Fruit fly (Drosophila melanogaster) whole organism, embryonic: Measurements from ENCODE around the gene Mocs2A.

Source experiments
- Atf3 ChIP-seq: fragments of 200-800 bp; sonication (Bioruptor generic); optimal IDR thresholded peaks from 3 replicates; lab custom pipeline; 2016; ENCODE audit warnings: missing biosample characterization, missing genetic modification characterization
- Atf6 ChIP-seq: fragments of 200-800 bp; sonication (Bioruptor generic); IDR thresholded peaks from 2 replicates; pipeline ENCODE4 v1.3.6; 2022; ENCODE audit warnings: missing biosample characterization, missing genetic modification characterization
- CG10654 ChIP-seq: fragments of 200-800 bp; sonication (Bioruptor generic); optimal IDR thresholded peaks from 2 replicates; lab custom pipeline; 2016; ENCODE audit warnings: missing biosample characterization, missing genetic modification characterization
- CG11093 ChIP-seq: fragments of 200-800 bp; sonication (Bioruptor generic); IDR thresholded peaks from 3 replicates; pipeline ENCODE4 v1.3.6; 2022; ENCODE audit warnings: missing biosample characterization, missing genetic modification characterization
- CG12299 ChIP-seq: fragments of 200-800 bp; sonication (Bioruptor generic); optimal IDR thresholded peaks from 2 replicates; lab custom pipeline; 2018; ENCODE audit warnings: missing biosample characterization, mild to moderate bottlenecking, missing genetic modification characterization
- CG13287 ChIP-seq: fragments of 200-800 bp; sonication (Bioruptor generic); IDR thresholded peaks from 2 replicates; pipeline ENCODE4 v1.3.6; 2022; ENCODE audit warnings: missing biosample characterization, missing genetic modification characterization; ENCODE audit not compliant: partially characterized antibody
- CG13894 ChIP-seq: fragments of 200-800 bp; sonication (Bioruptor generic); optimal IDR thresholded peaks from 3 replicates; lab custom pipeline; 2018; ENCODE audit warnings: missing biosample characterization, mild to moderate bottlenecking, missing genetic modification characterization, moderate library complexity
- CG14667 ChIP-seq: fragments of 200-800 bp; sonication (Bioruptor generic); IDR thresholded peaks from 2 replicates; pipeline ENCODE4 v1.3.6; 2022; ENCODE audit warnings: missing biosample characterization, missing genetic modification characterization
- CG17802 ChIP-seq: fragments of 200-800 bp; sonication (Bioruptor generic); optimal IDR thresholded peaks from 2 replicates; lab custom pipeline; 2018; ENCODE audit warnings: missing biosample characterization, mild to moderate bottlenecking, missing genetic modification characterization, moderate library complexity
- CG18476 ChIP-seq: fragments of 200-800 bp; sonication (Bioruptor generic); optimal IDR thresholded peaks from 2 replicates; lab custom pipeline; 2016; ENCODE audit warnings: missing biosample characterization, mild to moderate bottlenecking, missing genetic modification characterization
- CG31441 ChIP-seq: fragments of 200-800 bp; sonication (Bioruptor generic); IDR thresholded peaks from 2 replicates; pipeline ENCODE4 v1.3.6; 2022; ENCODE audit warnings: missing biosample characterization, missing genetic modification characterization
- CG32767 ChIP-seq: fragments of 200-800 bp; sonication (Bioruptor generic); IDR thresholded peaks from 2 replicates; pipeline ENCODE4 v1.3.6; 2022; ENCODE audit warnings: missing biosample characterization, missing genetic modification characterization
- CG3847 ChIP-seq: fragments of 200-800 bp; sonication (Bioruptor generic); IDR thresholded peaks from 2 replicates; pipeline ENCODE4 v1.3.6; 2022; ENCODE audit warnings: missing biosample characterization, missing genetic modification characterization
- CG4854 ChIP-seq: fragments of 200-800 bp; sonication (Bioruptor generic); optimal IDR thresholded peaks from 2 replicates; lab custom pipeline; 2016; ENCODE audit warnings: missing biosample characterization, missing genetic modification characterization, inconsistent platforms
- CG5245 ChIP-seq: fragments of 200-800 bp; sonication (Bioruptor generic); optimal IDR thresholded peaks from 3 replicates; lab custom pipeline; 2016; ENCODE audit warnings: missing biosample characterization, missing genetic modification characterization
- CG6254 ChIP-seq: fragments of 200-800 bp; sonication (Bioruptor generic); optimal IDR thresholded peaks from 3 replicates; lab custom pipeline; 2017; ENCODE audit warnings: mild to moderate bottlenecking, missing biosample characterization, missing genetic modification reagents, missing genetic modification characterization
- CG6272 ChIP-seq: fragments of 200-800 bp; sonication (Bioruptor generic); IDR thresholded peaks from 2 replicates; pipeline ENCODE4 v1.3.6; 2022; ENCODE audit warnings: missing biosample characterization, missing genetic modification characterization
- CG6683 ChIP-seq: fragments of 200-800 bp; sonication (Bioruptor generic); optimal IDR thresholded peaks from 2 replicates; lab custom pipeline; 2017; ENCODE audit warnings: missing biosample characterization, mild to moderate bottlenecking, missing genetic modification characterization, missing genetic modification reagents
- CG7839 ChIP-seq: fragments of 200-800 bp; sonication (Bioruptor generic); optimal IDR thresholded peaks from 3 replicates; lab custom pipeline; 2018; ENCODE audit warnings: missing biosample characterization, mild to moderate bottlenecking, missing genetic modification characterization, moderate library complexity
- CG8089 ChIP-seq: fragments of 200-800 bp; sonication (Bioruptor generic); optimal IDR thresholded peaks from 3 replicates; lab custom pipeline; 2016; ENCODE audit warnings: missing biosample characterization, missing genetic modification characterization
- Ets65A ChIP-seq: fragments of 200-800 bp; sonication (Bioruptor generic); peaks from one replicate; lab custom pipeline; 2016; ENCODE audit warnings: missing biosample characterization, missing genetic modification characterization
- MESR4 ChIP-seq: fragments of 200-800 bp; sonication (Bioruptor generic); optimal IDR thresholded peaks from 2 replicates; lab custom pipeline; 2018; ENCODE audit warnings: missing biosample characterization, mild to moderate bottlenecking, missing genetic modification characterization, moderate library complexity
- Max ChIP-seq: fragments of 200-800 bp; sonication (Bioruptor generic); optimal IDR thresholded peaks from 2 replicates; lab custom pipeline; 2016; ENCODE audit warnings: missing biosample characterization, mild to moderate bottlenecking, missing genetic modification characterization
- Pdp1 ChIP-seq, 2 experiments: fragments of 200-800 bp; sonication (Bioruptor generic); optimal IDR thresholded peaks; 3 replicates each; lab custom pipeline; 2016; ENCODE audit warnings: missing biosample characterization in 2 of 2, missing genetic modification characterization in 2 of 2, mild to moderate bottlenecking in 1 of 2, moderate library complexity in 1 of 2
- Six4 ChIP-seq: fragments of 200-800 bp; sonication (Bioruptor generic); optimal IDR thresholded peaks from 2 replicates; lab custom pipeline; 2016; ENCODE audit warnings: missing biosample characterization, missing genetic modification characterization
- az2 ChIP-seq: fragments of 200-800 bp; sonication (Bioruptor generic); optimal IDR thresholded peaks from 3 replicates; lab custom pipeline; 2016; ENCODE audit warnings: missing biosample characterization, missing genetic modification characterization
- bowl ChIP-seq: fragments of 200-800 bp; sonication (Bioruptor generic); IDR thresholded peaks from 2 replicates; pipeline ENCODE4 v1.3.6; 2022; ENCODE audit warnings: missing biosample characterization, missing genetic modification characterization
- bsh ChIP-seq, 2 experiments: fragments of 200-800 bp; sonication (Bioruptor generic); optimal IDR thresholded peaks; 2 replicates each; lab custom pipeline; 2017 to 2018; ENCODE audit warnings: mild to moderate bottlenecking in 2 of 2, missing biosample characterization in 2 of 2, missing genetic modification characterization in 2 of 2, moderate library complexity in 1 of 2
- cwo ChIP-seq: fragments of 200-800 bp; sonication (Bioruptor generic); optimal IDR thresholded peaks from 3 replicates; lab custom pipeline; 2017; ENCODE audit warnings: missing biosample characterization, missing genetic modification characterization, mild to moderate bottlenecking, moderate library complexity, missing genetic modification reagents
- da ChIP-seq: fragments of 200-800 bp; sonication (Bioruptor generic); optimal IDR thresholded peaks from 2 replicates; lab custom pipeline; 2016; ENCODE audit warnings: missing biosample characterization, missing genetic modification characterization
- ems ChIP-seq: fragments of 200-800 bp; sonication (Bioruptor generic); optimal IDR thresholded peaks from 3 replicates; lab custom pipeline; 2016; ENCODE audit warnings: missing biosample characterization, missing genetic modification characterization
- fd3F ChIP-seq: fragments of 200-800 bp; sonication (Bioruptor generic); optimal IDR thresholded peaks from 2 replicates; lab custom pipeline; 2018; ENCODE audit warnings: missing biosample characterization, mild to moderate bottlenecking, missing genetic modification characterization, moderate library complexity
- gcm ChIP-seq: fragments of 200-800 bp; sonication (Bioruptor generic); optimal IDR thresholded peaks from 2 replicates; lab custom pipeline; 2019; ENCODE audit warnings: missing biosample characterization, mild to moderate bottlenecking, missing genetic modification characterization, moderate library complexity
- lilli ChIP-seq: fragments of 200-800 bp; sonication (Bioruptor generic); optimal IDR thresholded peaks from 3 replicates; lab custom pipeline; 2016; ENCODE audit warnings: missing biosample characterization, missing genetic modification characterization
- mam ChIP-seq: fragments of 200-800 bp; sonication (Bioruptor generic); optimal IDR thresholded peaks from 3 replicates; lab custom pipeline; 2016; ENCODE audit warnings: missing biosample characterization, missing genetic modification characterization
- mirr ChIP-seq: fragments of 200-800 bp; sonication (Bioruptor generic); optimal IDR thresholded peaks from 3 replicates; lab custom pipeline; 2018; ENCODE audit warnings: missing biosample characterization, mild to moderate bottlenecking, missing genetic modification characterization
- nmo ChIP-seq: fragments of 200-800 bp; sonication (Bioruptor generic); optimal IDR thresholded peaks from 2 replicates; lab custom pipeline; 2018; ENCODE audit warnings: missing biosample characterization, mild to moderate bottlenecking, missing genetic modification characterization, moderate library complexity
- pb ChIP-seq: fragments of 200-800 bp; sonication (Bioruptor generic); optimal IDR thresholded peaks from 3 replicates; lab custom pipeline; 2016; ENCODE audit warnings: missing biosample characterization, missing genetic modification characterization
- psq ChIP-seq: fragments of 200-800 bp; sonication (Bioruptor generic); optimal IDR thresholded peaks from 2 replicates; lab custom pipeline; 2017; ENCODE audit warnings: missing biosample characterization, missing genetic modification characterization
- repo ChIP-seq: fragments of 200-800 bp; sonication (Bioruptor generic); optimal IDR thresholded peaks from 2 replicates; lab custom pipeline; 2016; ENCODE audit warnings: missing biosample characterization, missing genetic modification characterization
- rib ChIP-seq: fragments of 200-800 bp; sonication (Bioruptor generic); IDR thresholded peaks from 2 replicates; pipeline ENCODE4 v1.3.6; 2022; ENCODE audit warnings: missing biosample characterization, missing genetic modification characterization
- schlank ChIP-seq: fragments of 200-800 bp; sonication (Bioruptor generic); optimal IDR thresholded peaks from 2 replicates; lab custom pipeline; 2018; ENCODE audit warnings: missing biosample characterization, mild to moderate bottlenecking, missing genetic modification characterization
- scrt ChIP-seq: fragments of 200-800 bp; sonication (Bioruptor generic); optimal IDR thresholded peaks from 2 replicates; lab custom pipeline; 2018; ENCODE audit warnings: missing biosample characterization, mild to moderate bottlenecking, missing genetic modification characterization, moderate library complexity
- sens ChIP-seq: fragments of 200-800 bp; sonication (Bioruptor generic); peaks from one replicate; lab custom pipeline; 2016; ENCODE audit warnings: missing biosample characterization, missing genetic modification characterization
- sens-2 ChIP-seq: fragments of 200-800 bp; sonication (Bioruptor generic); IDR thresholded peaks from 2 replicates; pipeline ENCODE4 v1.3.6; 2022; ENCODE audit warnings: missing biosample characterization, missing genetic modification characterization
- slbo ChIP-seq: fragments of 200-800 bp; sonication (Bioruptor generic); IDR thresholded peaks from 2 replicates; pipeline ENCODE4 v1.3.6; 2022; ENCODE audit warnings: missing biosample characterization, missing genetic modification characterization
- tio ChIP-seq: fragments of 200-800 bp; sonication (Bioruptor generic); optimal IDR thresholded peaks from 2 replicates; lab custom pipeline; 2017; ENCODE audit warnings: missing biosample characterization, missing genetic modification characterization, inconsistent platforms
- tna ChIP-seq: fragments of 200-800 bp; sonication (Bioruptor generic); IDR thresholded peaks from 2 replicates; pipeline ENCODE4 v1.3.6; 2022; ENCODE audit warnings: missing biosample characterization, missing genetic modification characterization; ENCODE audit not compliant: partially characterized antibody
- twi ChIP-seq: fragments of 200-800 bp; optimal IDR thresholded peaks from 2 replicates; lab custom pipeline; 2019; ENCODE audit warnings: missing biosample characterization, mild to moderate bottlenecking, missing genetic modification characterization, moderate library complexity
- unc-4 ChIP-seq: fragments of 200-800 bp; sonication (Bioruptor generic); IDR thresholded peaks from 2 replicates; pipeline ENCODE4 v1.3.6; 2022; ENCODE audit warnings: missing biosample characterization, missing genetic modification characterization; ENCODE audit not compliant: partially characterized antibody

Mocs2A gene

DNA sequence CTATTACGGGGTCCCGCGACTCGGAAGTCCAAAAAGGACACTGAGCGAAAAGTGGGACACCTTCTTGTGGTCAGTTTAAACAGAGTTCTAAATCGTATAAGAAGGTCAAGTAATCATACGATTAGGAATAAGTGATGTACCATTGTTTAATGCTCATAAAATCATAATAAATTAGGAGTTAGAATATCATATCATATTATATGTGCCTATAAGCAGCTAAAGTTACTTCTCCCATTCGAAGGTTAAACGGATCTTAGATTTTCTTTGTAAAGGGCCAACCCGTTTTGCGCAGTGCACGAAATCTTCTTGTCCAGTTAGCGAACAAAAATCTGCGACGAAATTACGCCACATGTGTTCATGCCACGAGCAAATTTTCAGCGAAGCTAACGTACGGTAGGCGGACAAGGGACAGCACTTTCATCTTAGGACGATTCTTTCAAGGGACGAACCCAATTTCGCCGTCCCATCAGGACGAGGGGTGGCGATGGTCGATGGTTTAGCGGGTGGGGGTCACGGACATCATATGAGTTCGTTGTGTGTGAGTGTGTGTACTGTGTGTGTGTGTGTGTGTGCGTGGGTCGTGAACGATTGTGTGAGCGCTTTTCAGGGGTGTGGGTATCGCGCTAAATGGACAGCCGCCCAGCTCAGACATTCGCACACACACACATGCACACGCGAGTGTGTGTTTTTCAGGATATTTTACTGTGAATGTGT, 41.3 kb upstream of the Mocs2A start (continued):
- TF ChIP-seq twi (tag; lab: Kevin White, UChicago) (peak; percentile 5), scrt (no peak), mirr (GFP tag; lab: Kevin White, UChicago) (no peak), Pdp1 (GFP tag; optimal IDR thresholded peaks at IDR 0.05; lab: Kevin White, UChicago) (no peak), CG13894 (tag; lab: Kevin White, UChicago) (no peak), bsh (GFP tag; optimal IDR thresholded peaks at IDR 0.05; lab: Kevin White, UChicago) (peak in 1 of 2 experiments; percentile 48), schlank (peak; percentile 16), CG31441 (GFP tag; lab: Robert Waterston, UW) (peak; percentile 51; the same call in 1 of the 2 replicates), CG14667 (GFP tag; lab: Robert Waterston, UW) (0 out of 2 replicates have a peak, but pooled peaks have one; percentile 5), lilli (peak; percentile 60), CG6254 (GFP tag; lab: Kevin White, UChicago) (peak; percentile 38), sens-2 (GFP tag; lab: Robert Waterston, UW) (no peak), fd3F (GFP tag; lab: Kevin White, UChicago) (no peak), cwo (GFP tag; lab: Kevin White, UChicago) (peak; percentile 36), Max (no peak), CG32767 (GFP tag; lab: Robert Waterston, UW) (no peak), az2 (GFP tag; lab: Kevin White, UChicago) (peak; percentile 4), CG5245 (GFP tag; lab: Kevin White, UChicago) (no peak), CG10654 (GFP tag; lab: Kevin White, UChicago) (no peak), tna (no peak), CG17802 (no peak), CG13287 (GFP tag; lab: Robert Waterston, UW) (no peak), pb (GFP tag; lab: Kevin White, UChicago) (no peak), mam (GFP tag; lab: Kevin White, UChicago) (peak; percentile 14), CG7839 (tag; lab: Kevin White, UChicago) (peak; percentile 65), CG8089 (no peak), Atf6 (GFP tag; lab: Robert Waterston, UW) (0 out of 2 replicates have a peak, but pooled peaks have one; percentile 28), psq (GFP tag; lab: Kevin White, UChicago) (no peak), Ets65A (peak; percentile 13), CG4854 (GFP tag; lab: Kevin White, UChicago) (no peak), ems (GFP tag; lab: Kevin White, UChicago) (no peak), CG12299 (tag; lab: Kevin White, UChicago) (no peak), slbo (peak; percentile 51), bowl (GFP tag; lab: Robert Waterston, UW) (no peak), sens (GFP tag; lab: Kevin White, UChicago) (peak; percentile 88), CG3847 (GFP tag; lab: Robert Waterston, UW) (peak; percentile 42), CG18476 (GFP tag; lab: Kevin White, UChicago) (no peak), rib (GFP tag; lab: Robert Waterston, UW) (no peak), CG11093 (GFP tag; lab: Robert Waterston, UW) (0 out of 3 replicates have a peak, but pooled peaks have one; percentile 29), CG6683 (GFP tag; lab: Kevin White, UChicago) (peak; percentile 34), CG6272 (GFP tag; lab: Robert Waterston, UW) (0 out of 2 replicates have a peak, but pooled peaks have one; percentile 18), repo (GFP tag; lab: Kevin White, UChicago) (no peak), Atf3 (GFP tag; lab: Kevin White, UChicago) (no peak), nmo (peak; percentile 59), tio (GFP tag; lab: Kevin White, UChicago) (peak; percentile 0), gcm (GFP tag; lab: Kevin White, UChicago) (no peak), da (GFP tag; lab: Kevin White, UChicago) (no peak), Six4 (GFP tag; lab: Kevin White, UChicago) (no peak), MESR4 (GFP tag; lab: Kevin White, UChicago) (no peak), unc-4 (GFP tag; lab: Robert Waterston, UW) (no peak)
